Worm (Caenorhabditis elegans) whole organism, L1 larva: ENCODE measurements around the gene K10D11.7.

Source experiments
- C04F5.9 ChIP-seq: sonication (generic microtip); optimal IDR thresholded peaks from 2 replicates; lab custom pipeline; 2016; ENCODE audit warnings: missing genetic modification characterization, missing compliant biosample characterization
- C16A3.4 ChIP-seq: fragments of 150-350 bp; optimal IDR thresholded peaks from 2 replicates; lab custom pipeline; 2014; ENCODE audit warnings: missing biosample characterization, missing genetic modification characterization
- C34B4.2 ChIP-seq: sonication (generic microtip); optimal IDR thresholded peaks from 2 replicates; lab custom pipeline; 2017; ENCODE audit warnings: mild to moderate bottlenecking, missing genetic modification characterization, missing compliant biosample characterization
- F16B12.6 ChIP-seq: fragments of 150-350 bp; optimal IDR thresholded peaks from 2 replicates; lab custom pipeline; 2014; ENCODE audit warnings: missing biosample characterization, missing genetic modification characterization
- alr-1 ChIP-seq: fragments of 200-800 bp; sonication (Bioruptor generic); optimal IDR thresholded peaks from 2 replicates; lab custom pipeline; 2018; ENCODE audit warnings: borderline replicate concordance, mild to moderate bottlenecking, missing genetic modification characterization, missing compliant biosample characterization
- blmp-1 ChIP-seq: fragments of 150-350 bp; optimal IDR thresholded peaks from 2 replicates; lab custom pipeline; 2014; ENCODE audit warnings: missing biosample characterization, missing genetic modification characterization
- ceh-63 ChIP-seq: fragments of 200-800 bp; sonication (Bioruptor generic); optimal IDR thresholded peaks from 2 replicates; lab custom pipeline; 2018; ENCODE audit warnings: mild to moderate bottlenecking, missing genetic modification characterization, missing compliant biosample characterization
- ceh-8 ChIP-seq: fragments of 200-800 bp; sonication (Bioruptor generic); optimal IDR thresholded peaks from 2 replicates; lab custom pipeline; 2018; ENCODE audit warnings: mild to moderate bottlenecking, missing genetic modification characterization, moderate library complexity, missing compliant biosample characterization
- ceh-88 ChIP-seq: fragments of 200-800 bp; sonication (Bioruptor generic); IDR thresholded peaks from 2 replicates; pipeline ENCODE4 v1.3.6; 2022; ENCODE audit warnings: missing genetic modification characterization, missing compliant biosample characterization
- ces-1 ChIP-seq: fragments of 150-350 bp; optimal IDR thresholded peaks from 2 replicates; lab custom pipeline; 2014; ENCODE audit warnings: missing biosample characterization, missing genetic modification reagents, missing genetic modification characterization
- dpl-1 ChIP-seq, 3 experiments: fragments of 150-350 bp in 2 of 3; sonication (generic microtip) in 1 of 3; optimal IDR thresholded peaks; 2 replicates each; lab custom pipeline; 2014 to 2017; ENCODE audit warnings: missing biosample characterization in 3 of 3, missing genetic modification characterization in 3 of 3, missing genetic modification reagents in 3 of 3
- efl-1 ChIP-seq, 4 experiments: fragments of 150-350 bp; optimal IDR thresholded peaks in 3 of 4; peaks in 1 of 4; 1 replicate in 1 of 4; 2 replicates in 3 of 4; lab custom pipeline; 2014; ENCODE audit warnings: missing biosample characterization in 2 of 4, missing genetic modification characterization in 2 of 4, missing genetic modification reagents in 2 of 4
- egl-27 ChIP-seq, 2 experiments: fragments of 150-350 bp in 1 of 2; sonication (generic microtip); optimal IDR thresholded peaks; 3 replicates each; lab custom pipeline; 2017 to 2018; ENCODE audit warnings: missing biosample characterization in 2 of 2, missing genetic modification characterization in 2 of 2, missing genetic modification reagents in 2 of 2
- elt-3 ChIP-seq, 6 experiments: fragments of 150-350 bp in 1 of 6; sonication (generic microtip); optimal IDR thresholded peaks; 2 replicates each; lab custom pipeline; 2017 to 2018; ENCODE audit warnings: missing biosample characterization in 6 of 6, missing genetic modification characterization in 6 of 6, inconsistent platforms in 1 of 6
- fkh-10 ChIP-seq: sonication (generic microtip); optimal IDR thresholded peaks from 2 replicates; lab custom pipeline; 2017; ENCODE audit warnings: missing biosample characterization, missing genetic modification reagents, missing genetic modification characterization
- fos-1 ChIP-seq: fragments of 150-350 bp; optimal IDR thresholded peaks from 2 replicates; lab custom pipeline; 2014; ENCODE audit warnings: missing biosample characterization, missing genetic modification characterization
- irx-1 ChIP-seq: sonication (generic microtip); optimal IDR thresholded peaks from 2 replicates; lab custom pipeline; 2016; ENCODE audit warnings: missing genetic modification characterization, missing compliant biosample characterization
- jun-1 ChIP-seq: fragments of 150-350 bp; optimal IDR thresholded peaks from 2 replicates; lab custom pipeline; 2014; ENCODE audit warnings: missing biosample characterization, missing genetic modification reagents, missing genetic modification characterization
- lin-14 ChIP-seq: fragments of 200-800 bp; sonication (Bioruptor generic); optimal IDR thresholded peaks from 2 replicates; lab custom pipeline; 2018; ENCODE audit warnings: mild to moderate bottlenecking, missing genetic modification characterization, moderate library complexity, missing compliant biosample characterization
- lin-35 ChIP-seq, 2 experiments: fragments of 150-350 bp; optimal IDR thresholded peaks; 2 replicates each; lab custom pipeline; 2014; ENCODE audit warnings: missing biosample characterization in 2 of 2, missing genetic modification characterization in 2 of 2, missing genetic modification reagents in 2 of 2
- lin-39 ChIP-seq: fragments of 150-350 bp; optimal IDR thresholded peaks from 2 replicates; lab custom pipeline; 2014; ENCODE audit warnings: missing biosample characterization, missing genetic modification reagents, missing genetic modification characterization
- lir-3 ChIP-seq: sonication (generic microtip); optimal IDR thresholded peaks from 2 replicates; lab custom pipeline; 2016; ENCODE audit warnings: mild to moderate bottlenecking, missing genetic modification characterization, moderate library complexity, missing compliant biosample characterization; ENCODE audit not compliant: poor library complexity
- mab-9 ChIP-seq: fragments of 200-800 bp; sonication (Bioruptor generic); IDR thresholded peaks from 2 replicates; pipeline ENCODE4 v1.3.6; 2022; ENCODE audit warnings: missing genetic modification reagents, missing genetic modification characterization, missing compliant biosample characterization
- mdl-1 ChIP-seq, 2 experiments: fragments of 150-350 bp; optimal IDR thresholded peaks; 2 replicates each; lab custom pipeline; 2014 to 2017; ENCODE audit warnings: missing biosample characterization in 2 of 2, missing genetic modification characterization in 2 of 2, inconsistent platforms in 1 of 2
- mef-2 ChIP-seq: fragments of 150-350 bp; optimal IDR thresholded peaks from 2 replicates; lab custom pipeline; 2014; ENCODE audit warnings: missing biosample characterization, missing genetic modification characterization
- mep-1 ChIP-seq: fragments of 150-350 bp; optimal IDR thresholded peaks from 2 replicates; lab custom pipeline; 2014; ENCODE audit warnings: missing biosample characterization, missing genetic modification characterization
- nhr-11 ChIP-seq: fragments of 150-350 bp; optimal IDR thresholded peaks from 2 replicates; lab custom pipeline; 2014; ENCODE audit warnings: missing biosample characterization, missing genetic modification characterization
- nhr-12 ChIP-seq: sonication (generic microtip); optimal IDR thresholded peaks from 2 replicates; lab custom pipeline; 2017; ENCODE audit warnings: missing biosample characterization, missing genetic modification characterization
- nhr-19 ChIP-seq: fragments of 200-800 bp; sonication (Bioruptor generic); conservative IDR thresholded peaks from 2 replicates; pipeline ENCODE4 v1.3.6; 2022; ENCODE audit warnings: missing genetic modification characterization, missing compliant biosample characterization
- nhr-20 ChIP-seq: sonication (generic microtip); optimal IDR thresholded peaks from 2 replicates; lab custom pipeline; 2016; ENCODE audit warnings: mild to moderate bottlenecking, missing genetic modification characterization, missing compliant biosample characterization
- nhr-237 ChIP-seq: fragments of 150-350 bp; optimal IDR thresholded peaks from 2 replicates; lab custom pipeline; 2014; ENCODE audit warnings: missing biosample characterization, missing genetic modification characterization
- nhr-76 ChIP-seq: sonication (generic microtip); optimal IDR thresholded peaks from 2 replicates; lab custom pipeline; 2017; ENCODE audit warnings: missing biosample characterization, missing genetic modification characterization
- nhr-77 ChIP-seq: fragments of 150-350 bp; optimal IDR thresholded peaks from 2 replicates; lab custom pipeline; 2014; ENCODE audit warnings: missing biosample characterization, missing genetic modification characterization
- nhr-85 ChIP-seq: sonication (generic microtip); peaks from one replicate; lab custom pipeline; 2016; ENCODE audit warnings: missing genetic modification characterization, inconsistent platforms, missing compliant biosample characterization
- nhr-90 ChIP-seq: sonication (generic microtip); optimal IDR thresholded peaks from 2 replicates; lab custom pipeline; 2016; ENCODE audit warnings: mild to moderate bottlenecking, missing genetic modification characterization, missing compliant biosample characterization; ENCODE audit not compliant: poor library complexity
- pqm-1 ChIP-seq: sonication (generic microtip); optimal IDR thresholded peaks from 3 replicates; lab custom pipeline; 2017; ENCODE audit warnings: missing biosample characterization, missing genetic modification characterization
- rnt-1 ChIP-seq: sonication (generic microtip); optimal IDR thresholded peaks from 2 replicates; lab custom pipeline; 2016; ENCODE audit warnings: mild to moderate bottlenecking, missing genetic modification characterization, moderate library complexity, missing compliant biosample characterization
- skn-1 ChIP-seq: fragments of 150-350 bp; optimal IDR thresholded peaks from 2 replicates; lab custom pipeline; 2014; ENCODE audit warnings: missing biosample characterization, missing genetic modification characterization
- snpc-4 ChIP-seq: fragments of 150-350 bp; optimal IDR thresholded peaks from 2 replicates; lab custom pipeline; 2014; ENCODE audit warnings: missing biosample characterization, missing genetic modification characterization
- snu-23 ChIP-seq: sonication (generic microtip); optimal IDR thresholded peaks from 2 replicates; lab custom pipeline; 2016; ENCODE audit warnings: missing genetic modification characterization, missing compliant biosample characterization
- sox-4 ChIP-seq: sonication (generic microtip); optimal IDR thresholded peaks from 2 replicates; lab custom pipeline; 2016; ENCODE audit warnings: missing genetic modification characterization, missing compliant biosample characterization
- sup-37 ChIP-seq: fragments of 200-800 bp; sonication (Bioruptor generic); optimal IDR thresholded peaks from 2 replicates; lab custom pipeline; 2018; ENCODE audit warnings: mild to moderate bottlenecking, missing genetic modification characterization, missing compliant biosample characterization
- tbx-2 ChIP-seq: sonication (generic microtip); optimal IDR thresholded peaks from 2 replicates; lab custom pipeline; 2016; ENCODE audit warnings: missing genetic modification characterization, missing compliant biosample characterization
- tlp-1 ChIP-seq: fragments of 150-350 bp; optimal IDR thresholded peaks from 2 replicates; lab custom pipeline; 2014; ENCODE audit warnings: missing biosample characterization, missing genetic modification characterization
- unc-130 ChIP-seq: fragments of 150-350 bp; optimal IDR thresholded peaks from 2 replicates; lab custom pipeline; 2017; ENCODE audit warnings: missing biosample characterization, missing genetic modification characterization, inconsistent platforms
- unc-30 ChIP-seq: sonication (generic microtip); optimal IDR thresholded peaks from 2 replicates; lab custom pipeline; 2017; ENCODE audit warnings: missing biosample characterization, missing genetic modification characterization
- unc-98 ChIP-seq: fragments of 200-800 bp; sonication (Bioruptor generic); IDR thresholded peaks from 2 replicates; pipeline ENCODE4 v1.3.6; 2022; ENCODE audit warnings: missing genetic modification characterization, missing compliant biosample characterization
- vab-15 ChIP-seq: sonication (generic microtip); optimal IDR thresholded peaks from 2 replicates; lab custom pipeline; 2017; ENCODE audit warnings: missing genotype, mild to moderate bottlenecking, missing genetic modification characterization, missing compliant biosample characterization
- zip-4 ChIP-seq: fragments of 200-800 bp; sonication (Bioruptor generic); optimal IDR thresholded peaks from 2 replicates; lab custom pipeline; 2018; ENCODE audit warnings: mild to moderate bottlenecking, missing genetic modification characterization, moderate library complexity, missing compliant biosample characterization
- ztf-11 ChIP-seq, 2 experiments: sonication (generic microtip); optimal IDR thresholded peaks; 2 replicates each; lab custom pipeline; 2016 to 2017; ENCODE audit warnings: missing genetic modification characterization in 2 of 2, missing biosample characterization in 1 of 2, missing compliant biosample characterization in 1 of 2
- ztf-4 ChIP-seq: fragments of 150-350 bp; optimal IDR thresholded peaks from 2 replicates; lab custom pipeline; 2014; ENCODE audit warnings: missing biosample characterization, missing genetic modification characterization

Gene K10D11.7

DNA sequence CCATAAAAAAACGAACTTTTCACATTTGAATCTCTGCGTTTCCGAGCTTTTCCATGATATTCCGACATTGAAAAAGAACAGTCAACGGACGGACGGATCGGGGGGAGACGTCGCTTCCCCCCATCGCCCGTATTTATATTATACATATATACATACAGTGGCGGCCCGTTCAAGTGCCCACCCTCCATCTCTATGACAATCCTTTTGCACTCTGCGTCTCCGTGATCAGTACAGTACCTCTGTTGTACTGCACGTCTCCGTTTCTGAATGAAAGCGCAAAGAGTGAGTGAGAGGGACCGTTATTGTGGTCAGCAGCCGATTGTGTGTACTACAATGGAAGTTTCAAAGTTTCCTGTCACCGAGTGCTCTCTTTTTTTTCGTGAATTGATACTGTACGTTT is 3.3 kb upstream of the K10D11.7 start:
- TF ChIP-seq unc-30 (no peak), blmp-1 (tag; lab: Kevin White, UChicago) (peak; percentile 60)
- TF ChIP-seq, all 84 proteins: peak for 1

DNA sequence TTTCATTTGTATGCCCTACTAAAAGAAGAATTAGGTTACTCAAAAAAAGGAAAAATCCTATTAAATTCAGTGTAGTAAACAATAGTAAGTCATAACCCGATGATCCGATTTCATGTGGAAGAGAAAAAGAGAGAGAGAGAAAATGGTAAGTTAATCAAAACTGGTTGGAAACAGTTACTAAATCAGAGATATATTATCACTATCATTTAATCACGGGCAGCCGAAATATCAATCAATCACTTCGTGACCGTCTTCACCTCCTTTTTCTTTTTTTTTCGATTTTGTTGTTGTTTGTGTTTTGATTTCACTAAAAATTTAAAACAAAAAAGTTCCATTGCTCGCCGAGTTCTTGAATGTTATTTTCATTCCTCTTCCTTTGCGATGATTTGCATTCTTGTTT is 1.8 kb upstream of the K10D11.7 start:
- TF ChIP-seq ces-1 (no peak), unc-30 (no peak), F16B12.6 (tag; lab: Kevin White, UChicago) (no peak), sup-37 (no peak), skn-1 (tag; lab: Kevin White, UChicago) (no peak), ceh-88 (no peak), tlp-1 (tag; lab: Kevin White, UChicago) (no peak), ceh-8 (GFP tag; lab: Kevin White, UChicago) (no peak), blmp-1 (tag; lab: Kevin White, UChicago) (peak; percentile 77), mef-2 (no peak), alr-1 (tag; lab: Kevin White, UChicago) (no peak), mdl-1 (tag; optimal IDR thresholded peaks at IDR 0.05; lab: Kevin White, UChicago) (no peak), mab-9 (GFP tag; lab: Robert Waterston, UW) (no peak), nhr-237 (tag; lab: Kevin White, UChicago) (no peak), C34B4.2 (tag; lab: Kevin White, UChicago) (no peak), lin-39 (tag; lab: Kevin White, UChicago) (no peak), lir-3 (no peak), nhr-11 (tag; lab: Kevin White, UChicago) (no peak), nhr-76 (tag; lab: Kevin White, UChicago) (no peak), unc-130 (tag; lab: Kevin White, UChicago) (no peak), vab-15 (tag; lab: Kevin White, UChicago) (no peak), ztf-11 (tag; optimal IDR thresholded peaks at IDR 0.05; lab: Kevin White, UChicago) (no peak), zip-4 (GFP tag; lab: Kevin White, UChicago) (no peak), ztf-4 (tag; lab: Kevin White, UChicago) (no peak), snu-23 (GFP tag; lab: Kevin White, UChicago) (peak; percentile 42), mep-1 (tag; lab: Kevin White, UChicago) (no peak), irx-1 (no peak), fos-1 (tag; lab: Kevin White, UChicago) (no peak), nhr-20 (peak; percentile 16), lin-14 (GFP tag; lab: Kevin White, UChicago) (peak; percentile 29), snpc-4 (tag; lab: Kevin White, UChicago) (no peak), nhr-85 (tag; lab: Kevin White, UChicago) (peak; percentile 85), egl-27 (tag; optimal IDR thresholded peaks at IDR 0.05; lab: Kevin White, UChicago) (no peak), rnt-1 (no peak), unc-98 (no peak), nhr-77 (no peak), fkh-10 (no peak), sox-4 (tag; lab: Kevin White, UChicago) (no peak), nhr-90 (tag; lab: Kevin White, UChicago) (no peak), jun-1 (no peak), tbx-2 (no peak), efl-1 (optimal IDR thresholded peaks at IDR 0.05; lab: Kevin White, UChicago) (no peak), efl-1 (GFP tag; optimal IDR thresholded peaks at IDR 0.05 in 1 of 2; lab: Kevin White, UChicago) (no peak), C16A3.4 (tag; lab: Kevin White, UChicago) (no peak), elt-3 (tag; optimal IDR thresholded peaks at IDR 0.05; lab: Kevin White, UChicago) (peak in 2 of 6 experiments; percentile 27 to 72), dpl-1 (GFP tag; optimal IDR thresholded peaks at IDR 0.05; lab: Kevin White, UChicago) (no peak), nhr-12 (tag; lab: Kevin White, UChicago) (no peak), pqm-1 (tag; lab: Kevin White, UChicago) (no peak), ceh-63 (GFP tag; lab: Kevin White, UChicago) (no peak), C04F5.9 (no peak), lin-35 (GFP tag; optimal IDR thresholded peaks at IDR 0.05; lab: Kevin White, UChicago) (peak in 1 of 2 experiments; percentile 13), nhr-19 (GFP tag; lab: Robert Waterston, UW) (no peak)
